Worm (Caenorhabditis elegans) whole organism, late embryonic: ENCODE data around the gene Y45F3A.5.

Experiments
- ama-1 ChIP-seq: fragments of 150-350 bp; optimal IDR thresholded peaks from 2 replicates; lab custom pipeline; 2014
- ceh-6 ChIP-seq: fragments of 200-800 bp; sonication (Bioruptor generic); optimal IDR thresholded peaks from 2 replicates; lab custom pipeline; 2018; ENCODE audit warnings: mild to moderate bottlenecking, missing genetic modification characterization, missing compliant biosample characterization
- dmd-4 ChIP-seq: sonication (generic microtip); optimal IDR thresholded peaks from 2 replicates; lab custom pipeline; 2016; ENCODE audit warnings: borderline replicate concordance, missing genetic modification characterization, missing compliant biosample characterization
- elt-2 ChIP-seq: sonication (generic microtip); optimal IDR thresholded peaks from 2 replicates; lab custom pipeline; 2016; ENCODE audit warnings: missing genetic modification reagents, missing genetic modification characterization, missing compliant biosample characterization
- fkh-10 ChIP-seq: fragments of 150-350 bp; optimal IDR thresholded peaks from 2 replicates; lab custom pipeline; 2014; ENCODE audit warnings: missing biosample characterization, missing genetic modification reagents, missing genetic modification characterization
- gmeb-2 ChIP-seq: sonication (generic microtip); optimal IDR thresholded peaks from 2 replicates; lab custom pipeline; 2016; ENCODE audit warnings: missing genetic modification characterization, inconsistent platforms, missing compliant biosample characterization
- hlh-15 ChIP-seq: sonication (generic microtip); optimal IDR thresholded peaks from 2 replicates; lab custom pipeline; 2016; ENCODE audit warnings: missing genetic modification characterization, missing compliant biosample characterization
- lin-11 ChIP-seq: fragments of 200-800 bp; sonication (Bioruptor generic); optimal IDR thresholded peaks from 2 replicates; lab custom pipeline; 2018; ENCODE audit warnings: mild to moderate bottlenecking, missing genetic modification characterization, missing compliant biosample characterization
- pha-4 ChIP-seq: fragments of 150-350 bp; optimal IDR thresholded peaks from 2 replicates; lab custom pipeline; 2018; ENCODE audit warnings: missing biosample characterization, missing genetic modification reagents, missing genetic modification characterization
- rnt-1 ChIP-seq: sonication (generic microtip); optimal IDR thresholded peaks from 2 replicates; lab custom pipeline; 2016; ENCODE audit warnings: missing genetic modification characterization, missing compliant biosample characterization
- unc-55 ChIP-seq: sonication (generic microtip); optimal IDR thresholded peaks from 2 replicates; lab custom pipeline; 2017; ENCODE audit warnings: missing biosample characterization, missing genetic modification reagents, missing genetic modification characterization
- unc-86 ChIP-seq: sonication (generic microtip); optimal IDR thresholded peaks from 2 replicates; lab custom pipeline; 2016; ENCODE audit warnings: missing genetic modification characterization, missing compliant biosample characterization

DNA sequence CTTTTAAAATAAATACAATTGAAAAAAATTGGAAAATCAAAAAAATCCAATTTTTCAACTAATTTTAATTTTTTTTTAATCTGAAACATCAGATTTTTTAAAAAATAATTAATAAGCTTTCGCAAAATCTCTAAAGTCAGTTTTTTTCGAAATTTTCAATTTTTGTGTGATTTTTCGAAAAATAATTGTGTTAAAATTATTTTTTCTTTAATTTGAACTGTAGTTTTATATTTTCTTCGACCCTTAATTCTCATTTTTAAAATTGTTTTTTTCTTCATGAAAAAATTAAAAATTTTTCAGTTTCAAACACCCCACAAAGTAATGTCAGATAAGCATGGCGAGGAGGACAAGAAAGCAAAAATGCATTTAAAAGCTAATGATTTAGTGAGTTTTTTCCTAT is 18.9 kb upstream of the Y45F3A.5 start, which contains the start of gene rabx-5:
- no peak for TF ChIP-seq unc-86 (tag; lab: Kevin White, UChicago)
- TF ChIP-seq ceh-6 (GFP tag; lab: Kevin White, UChicago), result no peak
- no peak for TF ChIP-seq elt-2 (tag; lab: Kevin White, UChicago)
- TF ChIP-seq pha-4 (tag; lab: Kevin White, UChicago), result no peak
- no peak for TF ChIP-seq dmd-4 (tag; lab: Kevin White, UChicago)
- TF ChIP-seq rnt-1, result no peak
- no peak for TF ChIP-seq fkh-10 (GFP tag; lab: Kevin White, UChicago)
- TF ChIP-seq hlh-15 (tag; lab: Kevin White, UChicago), result no peak
- TF ChIP-seq ama-1, result no peak
- TF ChIP-seq unc-55 (GFP tag; lab: Kevin White, UChicago), result no peak
- TF ChIP-seq gmeb-2 (tag; lab: Kevin White, UChicago), result no peak
- no peak for TF ChIP-seq lin-11
